Fruit fly (Drosophila melanogaster) whole organism, wandering third instar larva: Measurements from ENCODE around the gene CG31928.

Source experiments
- Abd-B ChIP-seq: fragments of >200 bp; optimal IDR thresholded peaks from 2 replicates; lab custom pipeline; 2017; ENCODE audit warnings: missing biosample characterization, missing genetic modification characterization
- CG9705 ChIP-seq: fragments of 200-800 bp; sonication (Bioruptor generic); optimal IDR thresholded peaks from 2 replicates; lab custom pipeline; 2018; ENCODE audit warnings: missing biosample characterization, mild to moderate bottlenecking, missing genetic modification characterization
- GATAd ChIP-seq: sonication (Bioruptor generic); optimal IDR thresholded peaks from 2 replicates; lab custom pipeline; 2016; ENCODE audit warnings: missing biosample characterization, missing genetic modification characterization
- Hr78 ChIP-seq: fragments of >200 bp; optimal IDR thresholded peaks from 2 replicates; lab custom pipeline; 2017; ENCODE audit warnings: missing biosample characterization, missing genetic modification characterization
- Jra ChIP-seq: sonication (Bioruptor generic); optimal IDR thresholded peaks from 2 replicates; lab custom pipeline; 2016; ENCODE audit warnings: missing biosample characterization, missing genetic modification characterization
- OdsH ChIP-seq: fragments of 200-800 bp; sonication (Bioruptor generic); optimal IDR thresholded peaks from 2 replicates; lab custom pipeline; 2016; ENCODE audit warnings: missing biosample characterization, mild to moderate bottlenecking, missing genetic modification characterization
- ey ChIP-seq: fragments of 200-800 bp; sonication (Bioruptor generic); optimal IDR thresholded peaks from 2 replicates; lab custom pipeline; 2016; ENCODE audit warnings: missing biosample characterization, missing genetic modification characterization
- lola ChIP-seq: fragments of >200 bp; optimal IDR thresholded peaks from 2 replicates; lab custom pipeline; 2017; ENCODE audit warnings: missing biosample characterization, missing genetic modification characterization
- pan ChIP-seq: fragments of >200 bp; optimal IDR thresholded peaks from 2 replicates; lab custom pipeline; 2017
- psq ChIP-seq: fragments of 200-800 bp; sonication (Bioruptor generic); optimal IDR thresholded peaks from 3 replicates; lab custom pipeline; 2017; ENCODE audit warnings: missing biosample characterization, mild to moderate bottlenecking, missing genetic modification characterization, moderate library complexity
- rgr ChIP-seq: fragments of 200-800 bp; sonication (Bioruptor generic); optimal IDR thresholded peaks from 3 replicates; lab custom pipeline; 2016; ENCODE audit warnings: missing biosample characterization, mild to moderate bottlenecking, missing genetic modification characterization
- sage ChIP-seq: fragments of 200-800 bp; sonication (Bioruptor generic); optimal IDR thresholded peaks from 2 replicates; lab custom pipeline; 2016; ENCODE audit warnings: missing biosample characterization, mild to moderate bottlenecking, missing genetic modification characterization

DNA sequence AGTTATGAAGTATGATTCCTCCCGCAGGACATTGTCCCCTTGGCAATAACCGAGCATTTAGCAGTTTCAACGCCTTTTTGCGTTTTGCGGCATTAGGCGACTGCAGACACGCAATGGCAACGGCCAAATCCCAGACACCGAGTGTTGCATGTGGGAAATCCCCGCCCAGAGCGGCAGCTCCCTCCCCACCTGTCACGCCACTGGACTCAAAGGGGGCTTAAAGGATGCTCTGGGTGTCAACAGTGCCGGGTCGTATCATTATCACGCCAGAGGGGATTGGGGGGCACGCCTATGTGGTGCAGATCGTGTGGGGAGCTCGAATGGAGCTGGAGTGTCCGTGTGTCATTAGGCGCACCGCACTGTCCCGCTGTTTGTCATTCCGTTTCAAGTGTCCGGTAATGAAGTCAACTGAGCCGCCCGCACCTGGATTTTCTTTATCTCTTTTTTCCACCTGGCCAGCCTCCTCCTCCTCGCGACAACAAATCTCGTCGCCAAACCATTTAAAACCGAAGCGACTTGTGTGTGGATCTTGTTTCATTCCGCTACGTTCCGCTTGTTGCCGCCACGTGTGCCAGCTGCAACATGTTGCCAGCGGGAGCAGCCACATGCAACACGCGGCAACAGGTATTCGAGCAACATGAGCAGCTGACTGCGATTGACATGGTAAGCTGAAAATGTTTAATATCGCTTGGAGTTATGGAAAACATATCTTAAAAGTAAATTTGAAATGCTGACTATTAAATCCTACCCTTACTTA is 31.5 kb upstream of the CG31928 start:
- TF ChIP-seq Hr78 (GFP tag; lab: Kevin White, UChicago), result no peak
- no peak for TF ChIP-seq CG9705 (GFP tag; lab: Kevin White, UChicago)
- no peak for TF ChIP-seq sage (GFP tag; lab: Kevin White, UChicago)
- no peak for TF ChIP-seq pan
- no peak for TF ChIP-seq rgr (GFP tag; lab: Kevin White, UChicago)
- no peak for TF ChIP-seq Jra (GFP tag; lab: Kevin White, UChicago)
- TF ChIP-seq Abd-B (GFP tag; lab: Kevin White, UChicago), result no peak
- no peak for TF ChIP-seq lola (GFP tag; lab: Kevin White, UChicago)
- no peak for TF ChIP-seq ey (GFP tag; lab: Kevin White, UChicago)
- TF ChIP-seq GATAd, result no peak
- TF ChIP-seq OdsH, result no peak
- TF ChIP-seq psq (GFP tag; lab: Kevin White, UChicago), result no peak
